Worm (Caenorhabditis elegans) whole organism, midembryonic: Measurements from ENCODE around the gene col-36.

ENCODE experiments used
- T22C8.4 ChIP-seq: fragments of 200-800 bp; sonication (Bioruptor generic); IDR thresholded peaks from 2 replicates; pipeline ENCODE4 v1.3.6; 2022; ENCODE audit warnings: missing genetic modification characterization, missing compliant biosample characterization
- cog-1 ChIP-seq: sonication (generic microtip); optimal IDR thresholded peaks from 2 replicates; lab custom pipeline; 2016; ENCODE audit warnings: missing genetic modification characterization, missing compliant biosample characterization
- flt-1 ChIP-seq: fragments of 200-800 bp; sonication (Bioruptor generic); IDR thresholded peaks from 2 replicates; pipeline ENCODE4 v1.3.6; 2022; ENCODE audit warnings: missing genetic modification characterization, missing compliant biosample characterization
- klf-2 ChIP-seq: fragments of 200-800 bp; sonication (Bioruptor generic); conservative IDR thresholded peaks from 2 replicates; pipeline ENCODE4 v1.3.6; 2022; ENCODE audit warnings: missing genetic modification reagents, missing genetic modification characterization, missing compliant biosample characterization
- med-1 ChIP-seq: sonication (generic microtip); optimal IDR thresholded peaks from 2 replicates; lab custom pipeline; 2017; ENCODE audit warnings: missing genetic modification characterization, mild to moderate bottlenecking, missing compliant biosample characterization, antibody characterized with exemption, missing genetic modification reagents; ENCODE audit not compliant: insufficient read depth
- ref-1 ChIP-seq: fragments of 200-800 bp; sonication (Bioruptor generic); conservative IDR thresholded peaks from 2 replicates; pipeline ENCODE4 v1.3.6; 2022; ENCODE audit warnings: missing genetic modification reagents, missing genetic modification characterization, missing compliant biosample characterization
- tab-1 ChIP-seq: fragments of 200-800 bp; sonication (Bioruptor generic); IDR thresholded peaks from 2 replicates; pipeline ENCODE4 v1.3.6; 2022; ENCODE audit warnings: missing genetic modification characterization, missing compliant biosample characterization
- ztf-23 ChIP-seq: fragments of 200-800 bp; sonication (Bioruptor generic); IDR thresholded peaks from 2 replicates; pipeline ENCODE4 v1.3.6; 2022; ENCODE audit warnings: missing genetic modification reagents, missing genetic modification characterization, missing compliant biosample characterization
- ztf-29 ChIP-seq: fragments of 200-800 bp; sonication (Bioruptor generic); IDR thresholded peaks from 2 replicates; pipeline ENCODE4 v1.3.6; 2022; ENCODE audit warnings: missing genetic modification reagents, missing genetic modification characterization, missing compliant biosample characterization

Gene col-36

DNA sequence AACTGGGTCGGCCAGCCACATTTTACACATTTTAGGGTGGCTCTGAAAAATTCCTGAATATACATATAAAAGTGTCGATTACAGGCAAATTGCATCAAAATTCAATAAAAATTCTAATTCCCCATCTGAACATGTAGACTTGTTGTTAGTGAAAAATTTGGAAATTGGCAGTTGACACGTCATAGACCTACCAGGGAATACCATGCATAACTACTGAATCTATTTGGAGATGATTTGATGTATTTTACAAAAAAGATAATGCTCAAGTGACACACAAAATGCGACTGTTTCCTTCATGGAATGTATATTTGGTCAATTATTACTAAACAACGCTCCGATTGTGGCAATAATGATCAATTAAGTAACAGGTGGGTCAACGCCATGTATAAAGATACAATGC lies 42.2 kb downstream of the col-36 start, which contains the start of gene F10E7.1:
Gene F10E7.1 (plus strand): TSS at position 301 of the 400 bp plus-strand sequence.
- TF ChIP-seq tab-1 (GFP tag; lab: Robert Waterston, UW) (no peak), flt-1 (GFP tag; lab: Robert Waterston, UW) (no peak), ztf-23 (GFP tag; lab: Robert Waterston, UW) (no peak), med-1 (no peak), ref-1 (GFP tag; lab: Robert Waterston, UW) (no peak), ztf-29 (GFP tag; lab: Robert Waterston, UW) (no peak), klf-2 (no peak), T22C8.4 (GFP tag; lab: Robert Waterston, UW) (no peak), cog-1 (tag; lab: Kevin White, UChicago) (no peak)

DNA sequence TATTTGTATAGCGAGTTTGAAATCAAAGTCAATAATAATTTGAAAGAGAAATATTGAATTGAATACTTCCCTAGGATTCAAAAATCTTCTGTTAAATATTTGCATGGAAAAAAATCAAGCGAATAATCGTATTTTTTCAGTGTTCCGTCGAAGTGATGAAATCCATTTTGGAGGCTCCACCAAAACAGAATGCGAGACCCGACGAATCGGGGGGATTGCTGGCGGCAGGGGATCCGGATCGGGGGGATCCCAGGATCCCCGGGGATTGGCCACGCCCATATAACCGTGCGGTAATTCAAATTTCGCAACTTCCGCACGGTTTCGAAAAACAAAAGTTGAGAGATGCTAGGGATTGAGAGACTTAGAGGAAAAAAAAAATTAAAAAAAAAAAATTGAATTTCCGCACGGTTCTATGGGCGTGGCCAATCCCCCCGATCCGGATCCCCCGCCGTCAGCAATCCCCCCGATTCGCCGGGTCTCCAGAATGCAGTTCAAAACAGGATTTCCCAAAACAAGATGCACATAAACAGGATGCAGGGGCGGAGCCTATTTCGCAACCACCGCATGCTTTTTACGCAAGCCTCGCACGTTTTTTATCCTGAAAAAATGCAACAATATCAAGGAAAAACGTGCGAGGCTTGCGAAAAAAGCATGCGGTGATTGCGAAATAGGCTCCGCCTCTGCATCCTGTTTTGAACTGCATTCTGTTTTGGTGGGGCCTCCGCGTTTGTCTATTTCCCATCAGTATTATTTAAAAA lies 45.8 kb downstream of the col-36 start, which contains the start of gene F10E7.11:
Gene F10E7.11 (minus strand): TSS at position 232 of the 758 bp plus-strand sequence.
- no peak for TF ChIP-seq med-1
- TF ChIP-seq ref-1 (GFP tag; lab: Robert Waterston, UW), result no peak
- no peak for TF ChIP-seq tab-1 (GFP tag; lab: Robert Waterston, UW)
- no peak for TF ChIP-seq T22C8.4 (GFP tag; lab: Robert Waterston, UW)
- no peak for TF ChIP-seq flt-1 (GFP tag; lab: Robert Waterston, UW)
- no peak for TF ChIP-seq cog-1 (tag; lab: Kevin White, UChicago)
- TF ChIP-seq ztf-23 (GFP tag; lab: Robert Waterston, UW), result no peak
- no peak for TF ChIP-seq ztf-29 (GFP tag; lab: Robert Waterston, UW)
- no peak for TF ChIP-seq klf-2

DNA sequence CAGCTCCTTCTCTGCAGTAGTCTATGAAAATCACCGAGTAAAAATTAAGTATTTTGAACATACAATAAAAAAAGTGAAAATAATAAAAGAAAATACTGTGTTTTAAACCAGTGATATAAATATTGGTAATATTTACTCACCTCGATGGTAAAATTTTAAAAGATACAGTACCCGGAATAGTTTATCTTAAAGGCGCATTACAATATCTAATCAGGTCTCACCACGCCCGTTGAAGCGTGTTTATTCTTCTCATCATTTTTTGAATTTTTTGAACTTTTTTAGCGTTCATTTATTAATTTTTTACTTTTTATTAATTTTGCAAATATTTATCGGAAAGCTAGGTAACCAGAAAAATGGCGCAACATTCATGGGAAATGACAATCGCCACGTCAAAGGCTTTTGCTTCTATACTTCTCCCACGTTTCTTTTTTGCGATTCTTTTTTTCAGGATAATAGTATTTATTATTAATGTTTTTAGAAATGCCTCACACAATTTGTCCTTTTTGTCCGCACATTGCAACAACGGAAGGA lies 46.8 kb downstream of the col-36 start, which contains the start of gene F10E7.2:
Gene F10E7.2 (plus strand): TSS at position 481 of the 531 bp plus-strand sequence.
- no peak for TF ChIP-seq cog-1 (tag; lab: Kevin White, UChicago)
- TF ChIP-seq med-1, result no peak
- TF ChIP-seq tab-1 (GFP tag; lab: Robert Waterston, UW), result no peak
- no peak for TF ChIP-seq flt-1 (GFP tag; lab: Robert Waterston, UW)
- no peak for TF ChIP-seq ztf-23 (GFP tag; lab: Robert Waterston, UW)
- TF ChIP-seq klf-2, result no peak
- TF ChIP-seq T22C8.4 (GFP tag; lab: Robert Waterston, UW), result no peak
- TF ChIP-seq ztf-29 (GFP tag; lab: Robert Waterston, UW), result no peak
- no peak for TF ChIP-seq ref-1 (GFP tag; lab: Robert Waterston, UW)

DNA sequence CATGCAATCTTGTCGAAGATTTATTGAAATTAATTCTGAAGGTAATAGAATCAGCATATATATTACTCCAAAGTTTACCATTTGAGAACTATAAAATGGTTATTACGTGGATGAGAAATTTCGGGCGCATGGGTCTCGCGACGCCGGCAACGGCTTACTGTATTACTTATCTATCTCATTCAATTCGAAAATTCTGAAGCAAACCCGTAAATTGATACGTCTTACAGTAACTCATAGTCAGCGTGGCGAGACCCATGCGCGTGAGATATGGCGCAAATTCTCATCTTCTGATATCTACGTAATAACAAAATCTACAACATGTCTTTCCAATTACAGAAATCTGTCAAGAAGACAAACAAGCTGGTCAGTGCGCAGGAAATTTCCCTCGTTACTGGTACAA lies 49.1 kb downstream of the col-36 start:
- TF ChIP-seq klf-2 (no peak), cog-1 (tag; lab: Kevin White, UChicago) (no peak), ztf-23 (GFP tag; lab: Robert Waterston, UW) (no peak), T22C8.4 (GFP tag; lab: Robert Waterston, UW) (no peak), ref-1 (GFP tag; lab: Robert Waterston, UW) (no peak), ztf-29 (GFP tag; lab: Robert Waterston, UW) (no peak), tab-1 (GFP tag; lab: Robert Waterston, UW) (no peak), med-1 (no peak), flt-1 (GFP tag; lab: Robert Waterston, UW) (no peak)
